Worm (Caenorhabditis elegans) whole organism, young adult: ENCODE results near the gene sta-2.

Experiments used
- B0035.1 ChIP-seq: sonication (generic microtip); optimal IDR thresholded peaks from 2 replicates; lab custom pipeline; 2016; ENCODE audit warnings: missing genetic modification characterization, mild to moderate bottlenecking, missing compliant biosample characterization, missing genotype, missing genetic modification reagents
- B0336.3 ChIP-seq: fragments of 200-800 bp; sonication (Bioruptor generic); IDR thresholded peaks from 2 replicates; pipeline ENCODE4 v1.3.6; 2022; ENCODE audit warnings: missing genetic modification characterization, missing compliant biosample characterization
- C06A6.2 ChIP-seq: fragments of 200-800 bp; sonication (Bioruptor generic); conservative IDR thresholded peaks from 2 replicates; pipeline ENCODE4 v1.3.6; 2022; ENCODE audit warnings: missing genetic modification characterization, missing compliant biosample characterization
- F39B2.1 ChIP-seq: fragments of 200-800 bp; sonication (Bioruptor generic); IDR thresholded peaks from 2 replicates; pipeline ENCODE4 v1.3.6; 2022; ENCODE audit warnings: missing genetic modification reagents, missing genetic modification characterization, missing compliant biosample characterization
- F52B5.7 ChIP-seq: sonication (generic microtip); optimal IDR thresholded peaks from 2 replicates; lab custom pipeline; 2016; ENCODE audit warnings: mild to moderate bottlenecking, missing genetic modification characterization, missing compliant biosample characterization
- Y56A3A.18 ChIP-seq: fragments of 200-800 bp; sonication (Bioruptor generic); IDR thresholded peaks from 2 replicates; pipeline ENCODE4 v1.3.6; 2022; ENCODE audit warnings: missing genetic modification reagents, missing genetic modification characterization, missing compliant biosample characterization
- Y95B8A.8 ChIP-seq: fragments of 200-800 bp; sonication (Bioruptor generic); IDR thresholded peaks from 2 replicates; pipeline ENCODE4 v1.3.6; 2022; ENCODE audit warnings: missing genetic modification reagents, missing genetic modification characterization, missing compliant biosample characterization
- aptf-2 ChIP-seq: fragments of 200-800 bp; sonication (Bioruptor generic); conservative IDR thresholded peaks from 2 replicates; pipeline ENCODE4 v1.3.6; 2022; ENCODE audit warnings: missing genetic modification reagents, missing genetic modification characterization, missing compliant biosample characterization
- bed-2 ChIP-seq: fragments of 200-800 bp; sonication (Bioruptor generic); IDR thresholded peaks from 2 replicates; pipeline ENCODE4 v1.3.6; 2022; ENCODE audit warnings: missing genetic modification reagents, missing genetic modification characterization, missing compliant biosample characterization
- cebp-2 ChIP-seq: fragments of 200-800 bp; sonication (Bioruptor generic); IDR thresholded peaks from 2 replicates; pipeline ENCODE4 v1.3.6; 2022; ENCODE audit warnings: missing genetic modification characterization, missing compliant biosample characterization
- ceh-27 ChIP-seq: fragments of 200-800 bp; sonication (Bioruptor generic); optimal IDR thresholded peaks from 2 replicates; lab custom pipeline; 2018; ENCODE audit warnings: mild to moderate bottlenecking, missing genetic modification characterization, moderate library complexity, missing compliant biosample characterization
- chd-7 ChIP-seq: sonication (generic microtip); optimal IDR thresholded peaks from 2 replicates; lab custom pipeline; 2016; ENCODE audit warnings: mild to moderate bottlenecking, missing genetic modification characterization, moderate library complexity, missing compliant biosample characterization
- die-1 ChIP-seq: sonication (generic microtip); optimal IDR thresholded peaks from 2 replicates; lab custom pipeline; 2016; ENCODE audit warnings: missing genotype, mild to moderate bottlenecking, missing genetic modification characterization, missing compliant biosample characterization
- dpff-1 ChIP-seq: sonication (generic microtip); optimal IDR thresholded peaks from 2 replicates; lab custom pipeline; 2017; ENCODE audit warnings: mild to moderate bottlenecking, missing genetic modification characterization, missing compliant biosample characterization
- dpl-1 ChIP-seq: fragments of 150-350 bp; optimal IDR thresholded peaks from 2 replicates; lab custom pipeline; 2014; ENCODE audit warnings: missing biosample characterization, missing genetic modification reagents, missing genetic modification characterization
- ets-4 ChIP-seq: fragments of 200-800 bp; sonication (Bioruptor generic); optimal IDR thresholded peaks from 2 replicates; lab custom pipeline; 2018; ENCODE audit warnings: mild to moderate bottlenecking, missing genetic modification characterization, missing compliant biosample characterization
- fkh-3 ChIP-seq: sonication (generic microtip); optimal IDR thresholded peaks from 2 replicates; lab custom pipeline; 2016; ENCODE audit warnings: mild to moderate bottlenecking, missing genetic modification characterization, missing compliant biosample characterization
- lag-1 ChIP-seq: fragments of 200-800 bp; sonication (Bioruptor generic); IDR thresholded peaks from 2 replicates; pipeline ENCODE4 v1.3.6; 2022; ENCODE audit warnings: missing genetic modification reagents, missing genetic modification characterization, missing compliant biosample characterization
- let-607 ChIP-seq, 2 experiments: fragments of 200-800 bp in 1 of 2; sonication (Bioruptor generic) in 1 of 2; sonication (generic microtip) in 1 of 2; optimal IDR thresholded peaks; 2 replicates each; lab custom pipeline; 2016 to 2018; ENCODE audit warnings: mild to moderate bottlenecking in 2 of 2, missing compliant biosample characterization in 2 of 2, missing genetic modification characterization in 2 of 2, moderate library complexity in 2 of 2, missing genotype in 1 of 2
- lsl-1 ChIP-seq: fragments of 200-800 bp; sonication (Bioruptor generic); optimal IDR thresholded peaks from 2 replicates; lab custom pipeline; 2018; ENCODE audit warnings: mild to moderate bottlenecking, missing genetic modification characterization, moderate library complexity, missing compliant biosample characterization
- madf-10 ChIP-seq: sonication (generic microtip); optimal IDR thresholded peaks from 2 replicates; lab custom pipeline; 2016; ENCODE audit warnings: mild to moderate bottlenecking, missing genetic modification characterization, missing compliant biosample characterization
- mel-28 ChIP-seq: sonication (generic microtip); optimal IDR thresholded peaks from 2 replicates; lab custom pipeline; 2016; ENCODE audit warnings: borderline replicate concordance, mild to moderate bottlenecking, missing genetic modification characterization, missing compliant biosample characterization
- nfyb-1 ChIP-seq: fragments of 200-800 bp; sonication (Bioruptor generic); IDR thresholded peaks from 2 replicates; pipeline ENCODE4 v1.3.6; 2022; ENCODE audit warnings: missing genetic modification reagents, missing genetic modification characterization, missing compliant biosample characterization
- nhr-120 ChIP-seq: fragments of 200-800 bp; sonication (Bioruptor generic); IDR thresholded peaks from 2 replicates; pipeline ENCODE4 v1.3.6; 2022; ENCODE audit warnings: missing genetic modification characterization, missing compliant biosample characterization
- nhr-80 ChIP-seq: sonication (generic microtip); optimal IDR thresholded peaks from 2 replicates; lab custom pipeline; 2016; ENCODE audit warnings: missing genetic modification characterization, missing compliant biosample characterization
- rcor-1 ChIP-seq: fragments of 200-800 bp; sonication (Bioruptor generic); IDR thresholded peaks from 2 replicates; pipeline ENCODE4 v1.3.6; 2022; ENCODE audit warnings: missing genetic modification reagents, missing genetic modification characterization, missing compliant biosample characterization
- sdz-38 ChIP-seq: sonication (generic microtip); optimal IDR thresholded peaks from 2 replicates; lab custom pipeline; 2016; ENCODE audit warnings: missing genotype, missing genetic modification characterization, missing compliant biosample characterization
- snpc-4 ChIP-seq, 5 experiments: fragments of 150-350 bp in 1 of 5; sonication (generic microtip) in 4 of 5; optimal IDR thresholded peaks; 2 replicates each; lab custom pipeline; 2014 to 2018; ENCODE audit warnings: missing genetic modification characterization in 5 of 5, missing biosample characterization in 3 of 5, antibody characterized with exemption in 2 of 5, mild to moderate bottlenecking in 2 of 5, missing compliant biosample characterization in 2 of 5, missing genotype in 2 of 5, moderate library complexity in 2 of 5, missing genetic modification reagents in 1 of 5
- tbp1 ChIP-seq: fragments of 200-800 bp; sonication (Bioruptor generic); optimal IDR thresholded peaks from 2 replicates; lab custom pipeline; 2018; ENCODE audit warnings: mild to moderate bottlenecking, missing genetic modification characterization, missing compliant biosample characterization
- tlf-1 ChIP-seq: fragments of 200-800 bp; sonication (Bioruptor generic); optimal IDR thresholded peaks from 2 replicates; lab custom pipeline; 2018; ENCODE audit warnings: mild to moderate bottlenecking, missing genetic modification characterization, missing compliant biosample characterization
- zfh-2 ChIP-seq: fragments of 200-800 bp; sonication (Bioruptor generic); conservative IDR thresholded peaks from 2 replicates; pipeline ENCODE4 v1.3.6; 2022; ENCODE audit warnings: missing genetic modification reagents, missing genetic modification characterization, missing compliant biosample characterization
- ztf-22 ChIP-seq: fragments of 200-800 bp; sonication (Bioruptor generic); optimal IDR thresholded peaks from 2 replicates; lab custom pipeline; 2018; ENCODE audit warnings: mild to moderate bottlenecking, missing genetic modification characterization, moderate library complexity, missing compliant biosample characterization

sta-2 gene

ce11 chrV:9789657-9790261 is 48.8 kb downstream of the sta-2 start, which contains the start of gene ztf-7 (continued):
- TF ChIP-seq dpff-1 (no peak), ceh-27 (GFP tag; lab: Kevin White, UChicago) (peak; percentile 97), nhr-80 (peak; percentile 99), sdz-38 (tag; lab: Kevin White, UChicago) (no peak), madf-10 (tag; lab: Kevin White, UChicago) (peak; percentile 89), snpc-4 (GFP tag; optimal IDR thresholded peaks at IDR 0.05; lab: Kevin White, UChicago) (peak; percentile 67), snpc-4 (tag; optimal IDR thresholded peaks at IDR 0.05; lab: Kevin White, UChicago) (peak in 3 of 4 experiments; percentile 77 to 87 (median 84)), ztf-22 (GFP tag; lab: Kevin White, UChicago) (peak; percentile 95), nfyb-1 (peak; percentile 96), Y56A3A.18 (GFP tag; lab: Robert Waterston, UW) (peak; percentile 94), ets-4 (peak; percentile 86), cebp-2 (peak; percentile 65; the same call in 1 of the 2 replicates), lsl-1 (GFP tag; lab: Kevin White, UChicago) (peak; percentile 68), B0336.3 (peak; percentile 98), die-1 (tag; lab: Kevin White, UChicago) (no peak), tlf-1 (peak; percentile 97), Y95B8A.8 (GFP tag; lab: Robert Waterston, UW) (peak; percentile 90), chd-7 (tag; lab: Kevin White, UChicago) (peak; percentile 90), F52B5.7 (tag; lab: Kevin White, UChicago) (peak; percentile 31), fkh-3 (tag; lab: Kevin White, UChicago) (no peak), rcor-1 (GFP tag; lab: Robert Waterston, UW) (peak; percentile 92), C06A6.2 (GFP tag; lab: Robert Waterston, UW) (peak; percentile 93), lag-1 (GFP tag; lab: Robert Waterston, UW) (0 out of 2 replicates have a peak, but pooled peaks have one; percentile 56), nhr-120 (no peak), dpl-1 (GFP tag; lab: Kevin White, UChicago) (peak; percentile 49), aptf-2 (GFP tag; lab: Robert Waterston, UW) (0 out of 2 replicates have a peak, but pooled peaks have one; percentile 20), bed-2 (GFP tag; lab: Robert Waterston, UW) (no peak), zfh-2 (GFP tag; lab: Robert Waterston, UW) (no peak)

DNA sequence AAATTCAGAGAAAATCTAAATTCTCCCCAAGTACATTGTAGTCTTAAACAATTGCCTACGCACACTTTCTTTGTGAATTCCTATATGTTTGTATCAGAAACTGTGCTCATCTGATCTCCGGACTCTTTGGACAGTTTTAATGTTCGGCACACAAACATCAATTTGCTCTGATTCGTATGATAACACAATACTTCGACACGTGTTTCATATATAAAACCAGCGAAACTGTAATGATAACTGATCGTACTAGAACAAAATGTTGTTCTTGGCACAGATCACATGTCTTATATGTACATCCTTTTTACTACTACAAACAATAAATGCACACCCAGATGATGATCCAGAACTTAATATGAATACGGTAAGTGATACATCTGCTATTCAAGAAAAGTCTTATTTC is 50.3 kb downstream of the sta-2 start, which contains the start of gene lipl-2:
Gene lipl-2, plus strand, starts transcription at position 236 of the 400 bp plus-strand sequence.
- peak; percentile 68 for TF ChIP-seq nhr-80
- no peak for TF ChIP-seq F39B2.1 (GFP tag; lab: Robert Waterston, UW)
- peak in 1 of 2 experiments; percentile 57 for TF ChIP-seq let-607 (tag; optimal IDR thresholded peaks at IDR 0.05; lab: Kevin White, UChicago)
- no peak for TF ChIP-seq B0035.1 (tag; lab: Kevin White, UChicago)
- TF ChIP-seq C06A6.2 (GFP tag; lab: Robert Waterston, UW), result no peak
- no peak for TF ChIP-seq mel-28
- TF ChIP-seq tbp1, result peak; percentile 8
